ENCODE assay signal across 1 worm cellular context in the genomic region with DNA sequence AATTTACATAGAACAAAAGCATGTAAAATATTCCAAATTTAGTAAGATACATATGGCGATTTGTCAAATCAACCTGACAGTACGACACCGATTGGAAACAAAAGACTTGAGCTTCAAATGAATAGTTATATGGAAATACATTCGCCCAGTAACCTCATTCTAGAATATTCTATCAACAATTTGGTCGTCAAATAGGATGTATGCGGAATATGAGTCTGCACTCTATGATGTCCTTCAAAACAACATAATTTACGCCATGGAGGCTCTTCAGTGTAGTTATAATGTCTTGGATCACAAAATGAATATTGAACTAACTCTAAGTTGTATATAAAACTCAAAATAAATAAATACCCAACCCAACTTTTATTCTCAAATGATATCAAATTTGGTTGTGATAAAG.
TF ChIP-seq lines count a peak whose summit lies in the region.

No protein-coding gene starts in this region.

TF ChIP-seq in whole organism, L1 larva, 84 proteins besides CTCF, POLR2A, EP300 and RAD21 (continued from another document):
- TF ChIP-seq nhr-84 (tag; optimal IDR thresholded peaks at IDR 0.05; lab: Kevin White, UChicago) (no peak), ztf-11 (tag; optimal IDR thresholded peaks at IDR 0.05; lab: Kevin White, UChicago) (peak in 1 of 2 experiments; percentile 42), tlp-1 (tag; optimal IDR thresholded peaks at IDR 0.05; lab: Kevin White, UChicago) (no peak), ceh-82 (tag; optimal IDR thresholded peaks at IDR 0.05; lab: Kevin White, UChicago) (no peak), C16A3.4 (tag; optimal IDR thresholded peaks at IDR 0.05; lab: Kevin White, UChicago) (peak; percentile 8), nhr-90 (tag; optimal IDR thresholded peaks at IDR 0.05; lab: Kevin White, UChicago; ENCODE audit: poor library complexity) (no peak), nhr-71 (tag; optimal IDR thresholded peaks at IDR 0.05; lab: Kevin White, UChicago) (peak; percentile 65), mef-2 (tag; optimal IDR thresholded peaks at IDR 0.05; lab: Kevin White, UChicago) (no peak), sup-37 (GFP tag; optimal IDR thresholded peaks at IDR 0.05; lab: Kevin White, UChicago) (no peak), elt-3 (tag; optimal IDR thresholded peaks at IDR 0.05; lab: Kevin White, UChicago) (no peak), pag-3 (tag; optimal IDR thresholded peaks at IDR 0.05; lab: Kevin White, UChicago; ENCODE audit: borderline replicate concordance, insufficient read depth) (no peak), nhr-85 (tag; lab: Kevin White, UChicago) (no peak), swsn-7 (tag; optimal IDR thresholded peaks at IDR 0.05; lab: Kevin White, UChicago) (peak; percentile 66), lin-39 (tag; optimal IDR thresholded peaks at IDR 0.05; lab: Kevin White, UChicago) (no peak), Y116A8C.19 (tag; optimal IDR thresholded peaks at IDR 0.05; lab: Kevin White, UChicago; ENCODE audit: borderline replicate concordance) (no peak), lin-15B (tag; optimal IDR thresholded peaks at IDR 0.05; lab: Kevin White, UChicago) (peak; percentile 6), hpl-2 (GFP tag; optimal IDR thresholded peaks at IDR 0.05; lab: Kevin White, UChicago) (no peak), fkh-8 (tag; optimal IDR thresholded peaks at IDR 0.05; lab: Kevin White, UChicago) (peak; percentile 49), nhr-77 (tag; optimal IDR thresholded peaks at IDR 0.05; lab: Kevin White, UChicago) (no peak), nhr-28 (tag; optimal IDR thresholded peaks at IDR 0.05; lab: Kevin White, UChicago) (no peak), unc-86 (tag; optimal IDR thresholded peaks at IDR 0.05; lab: Kevin White, UChicago) (no peak), nhr-76 (tag; optimal IDR thresholded peaks at IDR 0.05; lab: Kevin White, UChicago) (no peak), unc-130 (tag; optimal IDR thresholded peaks at IDR 0.05; lab: Kevin White, UChicago) (no peak), lin-35 (GFP tag; optimal IDR thresholded peaks at IDR 0.05; lab: Kevin White, UChicago) (peak; percentile 35 to 61), snu-23 (GFP tag; optimal IDR thresholded peaks at IDR 0.05; lab: Kevin White, UChicago) (peak; percentile 66), xbp-1 (tag; optimal IDR thresholded peaks at IDR 0.05; lab: Kevin White, UChicago) (peak; percentile 62), sox-4 (tag; optimal IDR thresholded peaks at IDR 0.05; lab: Kevin White, UChicago) (no peak), irx-1 (tag; optimal IDR thresholded peaks at IDR 0.05; lab: Kevin White, UChicago) (no peak), efl-1 (optimal IDR thresholded peaks at IDR 0.05; lab: Kevin White, UChicago) (peak in 1 of 2 experiments; percentile 26), efl-1 (GFP tag; optimal IDR thresholded peaks at IDR 0.05 in 1 of 2; lab: Kevin White, UChicago) (peak in 1 of 2 experiments; percentile 45), zip-4 (GFP tag; optimal IDR thresholded peaks at IDR 0.05; lab: Kevin White, UChicago) (no peak), tbx-2 (tag; optimal IDR thresholded peaks at IDR 0.05; lab: Kevin White, UChicago) (no peak), nhr-19 (GFP tag; conservative IDR thresholded peaks at IDR 0.05; lab: Robert Waterston, UW) (peak; percentile 45), alr-1 (tag; optimal IDR thresholded peaks at IDR 0.05; lab: Kevin White, UChicago; ENCODE audit: borderline replicate concordance) (no peak), elt-2 (tag; optimal IDR thresholded peaks at IDR 0.05; lab: Kevin White, UChicago) (no peak), ztf-4 (tag; optimal IDR thresholded peaks at IDR 0.05; lab: Kevin White, UChicago) (peak; percentile 38), fkh-4 (tag; optimal IDR thresholded peaks at IDR 0.05; lab: Kevin White, UChicago; ENCODE audit: borderline replicate concordance) (peak; percentile 14), C34B4.2 (tag; optimal IDR thresholded peaks at IDR 0.05; lab: Kevin White, UChicago) (no peak), unc-98 (GFP tag; IDR thresholded peaks at IDR 0.05; lab: Robert Waterston, UW) (no peak), hlh-4 (tag; optimal IDR thresholded peaks at IDR 0.05; lab: Kevin White, UChicago) (no peak), pax-3 (tag; optimal IDR thresholded peaks at IDR 0.05; lab: Kevin White, UChicago) (peak; percentile 1), sptf-1 (tag; optimal IDR thresholded peaks at IDR 0.05; lab: Kevin White, UChicago) (no peak), ceh-8 (GFP tag; optimal IDR thresholded peaks at IDR 0.05; lab: Kevin White, UChicago) (no peak), ceh-88 (GFP tag; IDR thresholded peaks at IDR 0.05; lab: Robert Waterston, UW) (no peak), nhr-47 (tag; optimal IDR thresholded peaks at IDR 0.05; lab: Kevin White, UChicago) (peak; percentile 50), C04F5.9 (tag; optimal IDR thresholded peaks at IDR 0.05; lab: Kevin White, UChicago) (no peak), isw-1 (GFP tag; IDR thresholded peaks at IDR 0.05; lab: Robert Waterston, UW) (0 out of 2 replicates have a peak, but pooled peaks have one; percentile 9), nhr-12 (tag; optimal IDR thresholded peaks at IDR 0.05; lab: Kevin White, UChicago) (no peak), F16B12.6 (tag; optimal IDR thresholded peaks at IDR 0.05; lab: Kevin White, UChicago) (peak; percentile 80), blmp-1 (tag; optimal IDR thresholded peaks at IDR 0.05; lab: Kevin White, UChicago) (no peak), mep-1 (tag; optimal IDR thresholded peaks at IDR 0.05; lab: Kevin White, UChicago) (peak; percentile 75), egl-13 (tag; optimal IDR thresholded peaks at IDR 0.05; lab: Kevin White, UChicago) (peak; percentile 10), efl-3 (GFP tag; optimal IDR thresholded peaks at IDR 0.05; lab: Kevin White, UChicago) (no peak), ets-5 (GFP tag; IDR thresholded peaks at IDR 0.05; lab: Robert Waterston, UW) (no peak), aly-2 (tag; optimal IDR thresholded peaks at IDR 0.05; lab: Kevin White, UChicago) (no peak), fkh-10 (GFP tag; optimal IDR thresholded peaks at IDR 0.05; lab: Kevin White, UChicago) (no peak), ceh-63 (GFP tag; optimal IDR thresholded peaks at IDR 0.05; lab: Kevin White, UChicago) (no peak), lir-3 (tag; optimal IDR thresholded peaks at IDR 0.05; lab: Kevin White, UChicago; ENCODE audit: poor library complexity) (no peak), nhr-11 (tag; optimal IDR thresholded peaks at IDR 0.05; lab: Kevin White, UChicago) (no peak), fos-1 (tag; optimal IDR thresholded peaks at IDR 0.05; lab: Kevin White, UChicago) (no peak), vab-15 (tag; optimal IDR thresholded peaks at IDR 0.05; lab: Kevin White, UChicago) (no peak), rnt-1 (tag; optimal IDR thresholded peaks at IDR 0.05; lab: Kevin White, UChicago) (peak; percentile 32), mdl-1 (tag; optimal IDR thresholded peaks at IDR 0.05; lab: Kevin White, UChicago) (no peak), nhr-237 (tag; optimal IDR thresholded peaks at IDR 0.05; lab: Kevin White, UChicago) (no peak), jun-1 (tag; optimal IDR thresholded peaks at IDR 0.05; lab: Kevin White, UChicago) (no peak), snpc-4 (tag; optimal IDR thresholded peaks at IDR 0.05; lab: Kevin White, UChicago) (no peak), ceh-90 (tag; optimal IDR thresholded peaks at IDR 0.05; lab: Kevin White, UChicago) (no peak)
TF ChIP-seq in whole organism, L1 larva: peak in this region for 26.
